Fruit fly (Drosophila melanogaster) Kc167 (cell line): ENCODE data around the gene ct.

Source experiments
- Myc ChIP-seq: fragments of >200 bp; optimal IDR thresholded peaks from 2 replicates; lab custom pipeline; 2017; ENCODE audit warnings: missing external identifiers
- Sin3A ChIP-seq: fragments of >200 bp; optimal IDR thresholded peaks from 2 replicates; lab custom pipeline; 2018; ENCODE audit warnings: missing external identifiers
- h ChIP-seq: fragments of >200 bp; optimal IDR thresholded peaks from 3 replicates; lab custom pipeline; 2018; ENCODE audit warnings: missing external identifiers
- insv ChIP-seq: fragments of >200 bp; optimal IDR thresholded peaks from 3 replicates; lab custom pipeline; 2018; ENCODE audit warnings: missing external identifiers
- psq ChIP-seq: fragments of >200 bp; optimal IDR thresholded peaks from 2 replicates; lab custom pipeline; 2017; ENCODE audit warnings: missing external identifiers
- ttk ChIP-seq: sonication (Bioruptor generic); optimal IDR thresholded peaks from 2 replicates; lab custom pipeline; 2017; ENCODE audit warnings: missing external identifiers

The ct gene

DNA sequence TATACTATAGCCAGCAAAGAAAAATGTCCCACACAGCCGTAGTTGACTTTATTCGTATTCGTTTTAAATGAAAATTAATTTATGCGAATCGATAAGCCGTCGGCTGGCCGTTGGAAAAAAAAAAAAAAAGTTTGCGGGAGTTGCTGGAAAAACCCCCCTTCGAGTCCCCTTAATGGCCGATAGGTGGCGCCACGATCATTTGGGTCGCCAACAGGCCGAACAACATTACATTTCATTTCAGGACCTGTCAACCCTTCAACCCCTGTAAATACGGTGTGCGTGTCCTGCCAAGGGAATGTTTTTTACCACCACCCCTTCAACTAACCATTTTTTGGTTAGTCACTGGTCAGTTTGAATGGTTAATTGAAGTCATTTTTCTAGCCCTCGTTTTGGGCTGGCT lies 15.2 kb upstream of the ct start:
- no peak for TF ChIP-seq h (lab: Kevin White, UChicago)
- no peak for TF ChIP-seq Myc (lab: Kevin White, UChicago)

DNA sequence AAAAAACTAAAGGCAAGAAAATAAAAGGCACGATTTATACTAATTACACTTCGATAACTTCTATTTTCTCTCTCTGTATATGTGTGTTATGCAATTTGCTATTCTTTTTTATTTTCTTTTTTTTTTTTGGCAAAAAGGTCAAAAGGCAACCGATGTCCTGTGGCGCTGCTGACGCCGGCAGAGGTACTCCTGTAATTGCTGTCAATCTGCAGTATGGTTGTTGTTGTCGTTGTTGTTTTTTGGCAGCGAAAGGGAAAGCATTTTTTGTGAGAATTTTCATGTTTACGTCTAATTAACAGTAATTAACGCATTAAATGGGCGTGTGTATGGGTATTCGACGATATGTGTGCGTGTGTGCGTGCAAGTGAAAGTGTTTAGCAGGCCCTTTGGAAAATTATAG lies 4.6 kb upstream of the ct start:
- TF ChIP-seq Myc (lab: Kevin White, UChicago), result no peak

DNA sequence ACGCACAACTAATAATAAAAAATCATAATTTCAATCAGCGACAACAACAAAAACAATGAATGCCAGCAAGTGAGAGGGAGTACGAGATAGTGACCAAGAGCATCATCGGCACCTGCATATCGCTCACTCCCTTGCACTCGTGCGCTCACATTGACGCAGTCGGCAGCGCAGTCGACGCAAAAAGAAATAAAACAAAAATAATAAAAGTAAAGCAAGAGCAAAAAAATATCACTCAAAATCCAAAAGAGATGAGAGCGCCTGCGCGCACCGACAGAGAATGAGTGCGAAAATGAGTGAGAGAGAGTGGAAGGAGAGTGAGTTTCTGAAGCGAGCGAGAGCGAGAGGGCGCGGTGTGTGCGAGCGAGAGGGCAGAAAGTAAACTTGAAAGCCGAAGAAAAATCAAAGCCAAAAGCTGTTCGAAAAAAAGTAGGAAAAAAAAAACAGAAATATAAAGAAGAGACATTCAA lies 3.7 kb upstream of the ct start:
- TF ChIP-seq ttk (lab: Kevin White, UChicago) (no peak), Sin3A (no peak), psq (lab: Kevin White, UChicago) (no peak), insv (lab: Kevin White, UChicago) (no peak), Myc (lab: Kevin White, UChicago) (no peak), h (lab: Kevin White, UChicago) (no peak)

DNA sequence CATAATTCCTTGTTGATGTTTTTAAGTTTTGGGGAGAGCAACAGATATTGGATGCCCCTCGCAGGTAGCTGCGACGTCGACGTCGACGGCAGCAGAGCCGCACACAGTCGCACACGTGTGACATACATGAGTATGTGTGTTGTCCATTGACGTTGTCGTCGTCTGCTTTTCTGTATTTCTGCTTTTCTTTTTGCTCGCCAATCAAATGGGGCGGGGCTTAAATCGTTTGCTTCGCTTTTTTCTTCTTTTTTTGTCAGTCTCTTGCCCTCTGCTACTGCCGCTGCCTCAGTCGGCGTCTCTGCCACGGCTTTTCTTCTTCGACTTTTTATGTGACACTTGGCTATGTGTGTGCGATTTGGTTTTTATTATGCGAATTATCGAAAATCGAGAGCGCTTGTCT lies 2.6 kb upstream of the ct start:
- no peak for TF ChIP-seq psq (lab: Kevin White, UChicago)
- TF ChIP-seq Myc (lab: Kevin White, UChicago), result no peak
- no peak for TF ChIP-seq insv (lab: Kevin White, UChicago)
- no peak for TF ChIP-seq h (lab: Kevin White, UChicago)
- no peak for TF ChIP-seq Sin3A
- no peak for TF ChIP-seq ttk (lab: Kevin White, UChicago)

DNA sequence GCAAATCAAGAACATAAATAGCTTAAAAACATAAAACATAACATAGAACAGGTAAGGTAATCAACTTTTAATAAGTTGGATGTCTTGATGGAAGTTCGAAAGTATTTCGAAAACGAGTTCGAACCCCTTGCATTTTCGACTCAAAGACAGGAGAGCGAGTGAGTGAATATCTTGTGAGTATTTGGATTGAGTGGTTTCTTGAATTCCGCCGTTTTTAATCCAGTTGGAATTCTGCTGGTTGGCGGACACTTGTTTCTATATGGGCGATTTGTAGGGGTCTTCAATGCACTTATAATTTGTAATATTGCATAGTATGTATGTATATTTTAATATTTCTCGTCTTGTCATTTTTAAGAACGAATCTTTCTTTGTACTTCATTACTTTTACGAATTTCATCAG lies 1.9 kb upstream of the ct start:
- TF ChIP-seq insv (lab: Kevin White, UChicago) (no peak), psq (lab: Kevin White, UChicago) (no peak), Sin3A (no peak), h (lab: Kevin White, UChicago) (no peak), ttk (lab: Kevin White, UChicago) (no peak), Myc (lab: Kevin White, UChicago) (no peak)

DNA sequence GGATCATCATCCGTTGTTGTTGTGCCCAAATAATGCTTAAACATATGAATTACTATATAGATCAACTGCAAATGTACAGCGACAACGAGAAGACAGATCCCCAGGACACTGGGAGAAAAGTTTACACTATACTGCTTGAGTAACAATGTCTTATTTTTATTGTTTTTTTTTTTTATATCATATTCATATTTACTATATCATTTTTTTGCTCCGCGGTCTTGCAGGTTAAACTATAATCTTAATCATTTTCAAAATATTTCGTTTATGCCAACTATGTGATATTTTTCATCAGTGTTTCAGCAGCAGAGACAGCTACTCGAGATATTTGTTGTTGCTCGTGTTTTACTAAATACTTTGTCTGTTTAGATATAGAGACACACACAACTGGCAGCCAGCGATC lies 8.7 kb downstream of the ct start:
- TF ChIP-seq ttk (lab: Kevin White, UChicago) (no peak), psq (lab: Kevin White, UChicago) (no peak), h (lab: Kevin White, UChicago) (no peak), Myc (lab: Kevin White, UChicago) (no peak), Sin3A (no peak), insv (lab: Kevin White, UChicago) (no peak)

DNA sequence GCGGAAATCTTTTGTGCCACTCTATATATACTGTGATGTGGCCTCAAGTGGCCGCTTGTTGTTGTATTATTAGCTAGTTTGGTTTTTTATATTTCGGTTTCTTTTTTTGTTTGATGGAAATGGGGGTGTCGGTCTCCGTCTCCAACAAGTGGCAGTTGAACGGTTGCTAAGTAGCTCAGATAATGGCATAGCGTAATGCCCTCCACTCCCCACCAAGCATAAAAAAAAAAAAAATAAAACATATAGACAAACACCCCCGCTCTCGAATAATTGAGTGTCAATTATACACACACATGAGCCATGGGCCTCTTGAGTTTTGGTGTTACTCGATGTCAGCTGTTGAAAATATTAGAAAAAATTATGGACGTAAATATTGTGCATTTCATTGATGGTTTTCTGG lies 9.2 kb downstream of the ct start:
- no peak for TF ChIP-seq h (lab: Kevin White, UChicago)
- no peak for TF ChIP-seq insv (lab: Kevin White, UChicago)
- TF ChIP-seq Myc (lab: Kevin White, UChicago), result no peak
- TF ChIP-seq Sin3A, result no peak
- no peak for TF ChIP-seq psq (lab: Kevin White, UChicago)
- TF ChIP-seq ttk (lab: Kevin White, UChicago), result no peak

DNA sequence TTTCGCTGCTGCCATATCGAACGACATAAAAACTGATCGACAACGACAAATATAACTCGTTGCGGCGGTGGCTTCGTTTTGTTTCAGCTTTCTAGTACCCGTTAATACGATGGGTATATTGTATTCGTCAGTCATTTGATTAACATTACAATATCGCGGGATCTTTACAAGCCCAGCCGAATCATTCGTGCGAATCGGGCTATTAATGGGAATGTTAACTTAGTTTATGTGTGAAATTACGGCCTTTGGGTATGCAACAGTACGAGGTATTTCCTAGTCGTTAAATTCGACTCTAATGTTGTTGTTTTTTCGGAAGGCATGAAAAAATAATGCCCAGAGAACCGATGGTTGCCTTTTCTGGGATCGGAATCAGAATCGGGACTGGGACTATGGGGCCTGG lies 10.0 kb downstream of the ct start:
- no peak for TF ChIP-seq ttk (lab: Kevin White, UChicago)
- no peak for TF ChIP-seq insv (lab: Kevin White, UChicago)
- no peak for TF ChIP-seq Myc (lab: Kevin White, UChicago)
- TF ChIP-seq h (lab: Kevin White, UChicago), result no peak
- no peak for TF ChIP-seq Sin3A
- TF ChIP-seq psq (lab: Kevin White, UChicago), result no peak

DNA sequence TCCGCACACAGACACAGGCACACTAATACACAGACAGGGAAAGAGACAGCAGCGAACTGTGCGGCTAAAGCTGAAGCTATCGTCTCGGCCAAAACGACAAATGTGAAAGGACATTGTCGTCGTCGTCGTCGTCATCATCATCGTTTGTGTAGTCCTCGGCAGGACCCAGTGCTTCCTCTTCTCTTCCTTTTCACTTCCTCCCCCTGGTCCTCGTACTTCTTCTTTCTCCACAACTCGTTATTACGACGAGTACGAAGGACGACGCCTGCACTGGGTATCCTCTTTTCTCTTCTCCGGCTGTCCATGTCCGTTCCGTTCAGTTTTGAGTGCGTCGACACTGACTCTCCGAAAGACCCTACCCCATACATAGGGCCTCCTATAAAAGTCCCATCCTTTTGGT lies 17.0 kb downstream of the ct start:
- TF ChIP-seq psq (lab: Kevin White, UChicago) (no peak), Sin3A (no peak), insv (lab: Kevin White, UChicago) (no peak), h (lab: Kevin White, UChicago) (no peak), ttk (lab: Kevin White, UChicago) (no peak), Myc (lab: Kevin White, UChicago) (no peak)

DNA sequence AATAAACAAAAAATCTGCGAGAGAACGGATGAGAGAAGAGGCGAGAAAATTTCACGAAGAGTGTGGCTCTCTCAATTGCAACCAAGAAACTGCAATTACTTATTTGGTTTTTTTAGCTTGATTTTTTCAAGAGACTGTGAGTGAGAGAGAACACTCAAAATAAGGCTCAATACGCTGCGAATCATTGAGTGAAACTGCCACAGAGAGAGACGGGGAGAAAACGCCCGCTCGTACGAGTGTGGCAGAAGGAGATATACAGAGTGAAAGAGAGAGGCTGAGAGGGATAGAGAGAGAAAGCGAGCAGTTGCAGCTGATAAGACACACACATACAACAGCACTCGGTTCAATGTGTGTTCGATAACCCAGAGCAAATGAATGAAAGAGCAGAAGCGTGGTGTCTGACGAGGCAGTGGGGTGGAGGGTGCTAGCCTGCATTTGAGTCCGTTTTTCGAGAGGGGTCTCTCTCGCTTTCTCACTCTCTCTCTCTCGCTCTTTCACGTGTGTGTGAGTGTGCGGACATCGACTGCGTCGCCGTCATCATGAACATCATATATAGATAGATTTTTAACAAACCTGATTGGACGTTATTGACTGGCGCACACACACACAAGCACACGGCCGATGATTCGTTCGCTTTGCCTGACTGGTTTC lies 18.7 kb downstream of the ct start:
- no peak for TF ChIP-seq insv (lab: Kevin White, UChicago)
- TF ChIP-seq Myc (lab: Kevin White, UChicago), result no peak
- no peak for TF ChIP-seq psq (lab: Kevin White, UChicago)
- no peak for TF ChIP-seq ttk (lab: Kevin White, UChicago)
- TF ChIP-seq h (lab: Kevin White, UChicago), result no peak
- no peak for TF ChIP-seq Sin3A

DNA sequence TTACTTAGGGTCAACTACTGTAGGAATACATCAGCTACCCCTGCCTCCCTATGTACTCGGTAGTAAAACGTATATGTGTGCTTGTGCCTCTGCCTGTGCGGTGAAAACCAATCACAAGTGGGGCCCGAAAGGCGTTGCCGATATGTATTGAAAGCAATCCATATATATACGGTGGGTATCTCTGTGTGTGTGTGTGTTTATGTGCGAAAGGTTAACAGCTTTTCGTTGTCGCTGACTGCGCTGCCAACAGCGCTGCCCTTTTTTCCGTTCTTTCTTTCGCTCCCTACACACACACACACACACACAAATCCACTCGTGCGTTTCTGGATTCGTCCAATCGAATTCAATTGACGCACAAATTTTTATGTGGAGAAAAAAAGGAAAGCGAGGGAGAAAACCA lies 20.1 kb downstream of the ct start:
- no peak for TF ChIP-seq Myc (lab: Kevin White, UChicago)
- TF ChIP-seq Sin3A, result no peak
- no peak for TF ChIP-seq h (lab: Kevin White, UChicago)
- no peak for TF ChIP-seq insv (lab: Kevin White, UChicago)
- no peak for TF ChIP-seq ttk (lab: Kevin White, UChicago)
- no peak for TF ChIP-seq psq (lab: Kevin White, UChicago)

DNA sequence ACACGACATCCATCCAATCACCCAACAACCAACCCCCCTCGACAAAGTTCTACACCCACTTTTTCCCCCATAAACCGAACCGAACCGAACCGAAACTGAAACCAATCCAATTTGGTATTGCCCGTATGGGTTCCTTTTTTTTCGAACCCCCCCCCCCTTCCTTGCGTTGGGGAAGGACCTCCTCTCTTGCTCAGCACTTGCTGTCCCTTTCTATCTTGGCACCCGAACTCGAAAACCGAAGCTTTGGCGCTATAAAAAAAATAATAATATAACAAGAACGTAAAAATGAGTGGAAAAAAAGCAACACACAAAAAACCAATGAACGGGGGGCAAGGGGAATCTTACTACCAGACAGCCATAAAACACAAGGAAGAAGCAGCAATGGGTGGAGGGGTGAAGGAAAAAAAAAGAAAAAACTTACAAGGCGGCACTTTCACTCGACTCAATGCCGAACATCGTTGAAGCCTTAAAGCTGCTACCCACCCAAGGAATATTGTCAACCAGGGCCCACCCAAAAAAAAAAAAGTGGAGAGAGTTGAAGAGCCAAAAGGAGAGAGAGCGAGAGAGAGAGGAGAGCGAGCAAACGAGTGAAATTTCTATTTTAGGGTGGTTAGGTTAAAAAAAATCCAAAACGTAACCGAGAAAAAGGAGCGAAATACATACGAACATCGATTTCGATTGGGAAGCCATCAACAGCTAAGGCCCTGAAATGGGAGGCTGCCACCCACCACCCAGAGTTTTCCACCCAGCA lies 20.8 kb downstream of the ct start:
- TF ChIP-seq Sin3A (no peak), ttk (lab: Kevin White, UChicago) (no peak), psq (lab: Kevin White, UChicago) (no peak), h (lab: Kevin White, UChicago) (no peak), insv (lab: Kevin White, UChicago) (no peak), Myc (lab: Kevin White, UChicago) (no peak)
